Fruit fly (Drosophila melanogaster) S2 (cell line): ENCODE measurements around the gene Jon65Aiii.

Source experiments
- CG8478 ChIP-seq: fragments of >200 bp; optimal IDR thresholded peaks from 2 replicates; lab custom pipeline; 2018
- CTCF ChIP-seq, 2 experiments: fragments of >200 bp; optimal IDR thresholded peaks; 2 replicates each; lab custom pipeline; 2018

DNA sequence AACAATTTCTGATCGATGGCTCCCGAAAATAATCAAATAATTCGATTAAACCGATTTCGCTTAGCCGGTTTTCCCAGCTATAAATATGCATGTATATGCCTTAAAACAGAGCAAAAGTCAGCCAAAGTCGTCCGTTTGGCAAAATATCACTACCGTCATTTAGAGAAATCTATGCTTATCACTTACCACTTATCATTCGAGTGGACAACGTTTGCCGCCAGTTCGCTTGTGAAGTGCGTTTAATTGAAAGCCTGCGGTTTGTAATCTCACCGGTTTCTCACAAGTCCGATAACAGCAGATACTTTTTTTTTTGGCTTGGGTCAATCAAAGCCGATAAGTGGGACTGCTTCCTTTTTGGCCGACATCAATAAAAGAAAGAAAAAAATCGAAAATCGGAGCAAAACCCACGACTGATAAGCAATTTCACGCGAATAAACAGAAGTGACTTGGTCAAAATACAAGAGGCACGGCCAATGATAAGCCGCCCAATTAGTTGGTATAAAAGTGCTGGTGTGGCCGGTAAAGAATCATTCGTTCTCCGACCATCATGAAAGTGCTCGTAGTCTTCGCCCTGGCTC, at the start of gene Jon65Aiii:
- TF ChIP-seq CG8478 (lab: Kevin White, UChicago), result no peak
- TF ChIP-seq CTCF (optimal IDR thresholded peaks at IDR 0.05; lab: Kevin White, UChicago), result no peak
